Worm (Caenorhabditis elegans) whole organism, L2 larva: ENCODE measurements around the gene str-78.

Source experiments
- F13H6.1 ChIP-seq: sonication (generic microtip); optimal IDR thresholded peaks from 2 replicates; lab custom pipeline; 2016; ENCODE audit warnings: missing genetic modification characterization, missing compliant biosample characterization
- R02D3.7 ChIP-seq: fragments of 150-350 bp; optimal IDR thresholded peaks from 2 replicates; lab custom pipeline; 2014; ENCODE audit warnings: missing biosample characterization, missing genetic modification characterization
- Y55F3AM.14 ChIP-seq: fragments of 200-800 bp; sonication (Bioruptor generic); optimal IDR thresholded peaks from 2 replicates; lab custom pipeline; 2018; ENCODE audit warnings: mild to moderate bottlenecking, missing genetic modification characterization, missing compliant biosample characterization
- alr-1 ChIP-seq: fragments of 150-350 bp; optimal IDR thresholded peaks from 2 replicates; lab custom pipeline; 2014; ENCODE audit warnings: missing biosample characterization, missing genetic modification characterization
- blmp-1 ChIP-seq: sonication (generic microtip); optimal IDR thresholded peaks from 2 replicates; lab custom pipeline; 2017; ENCODE audit warnings: missing genetic modification characterization, mild to moderate bottlenecking, missing compliant biosample characterization, antibody characterized with exemption, moderate library complexity; ENCODE audit not compliant: insufficient read depth
- ceh-82 ChIP-seq: fragments of 150-350 bp; optimal IDR thresholded peaks from 2 replicates; lab custom pipeline; 2014; ENCODE audit warnings: missing biosample characterization, missing genetic modification characterization
- dmd-4 ChIP-seq: sonication (generic microtip); optimal IDR thresholded peaks from 2 replicates; lab custom pipeline; 2017; ENCODE audit warnings: missing biosample characterization, missing genetic modification characterization
- egl-27 ChIP-seq: sonication (generic microtip); optimal IDR thresholded peaks from 3 replicates; lab custom pipeline; 2017; ENCODE audit warnings: missing biosample characterization, missing genetic modification reagents, missing genetic modification characterization
- elt-1 ChIP-seq: fragments of 150-350 bp; optimal IDR thresholded peaks from 2 replicates; lab custom pipeline; 2014; ENCODE audit warnings: missing biosample characterization, missing genetic modification characterization
- elt-3 ChIP-seq: sonication (generic microtip); optimal IDR thresholded peaks from 2 replicates; lab custom pipeline; 2017; ENCODE audit warnings: missing biosample characterization, missing genetic modification characterization
- fos-1 ChIP-seq: fragments of 150-350 bp; optimal IDR thresholded peaks from 2 replicates; lab custom pipeline; 2014; ENCODE audit warnings: missing biosample characterization, missing genetic modification characterization
- gmeb-1 ChIP-seq: fragments of 150-350 bp; optimal IDR thresholded peaks from 2 replicates; lab custom pipeline; 2014; ENCODE audit warnings: missing biosample characterization, missing genetic modification characterization
- lin-11 ChIP-seq: fragments of 150-350 bp; sonication (generic microtip); optimal IDR thresholded peaks from 2 replicates; lab custom pipeline; 2014; ENCODE audit warnings: missing biosample characterization, missing genetic modification characterization, inconsistent platforms, mixed read lengths
- lin-13 ChIP-seq: fragments of 150-350 bp; optimal IDR thresholded peaks from 2 replicates; lab custom pipeline; 2014; ENCODE audit warnings: missing biosample characterization, missing genetic modification reagents, missing genetic modification characterization
- lsy-2 ChIP-seq, 2 experiments: fragments of 150-350 bp in 1 of 2; sonication (generic microtip) in 1 of 2; optimal IDR thresholded peaks; 2 replicates each; lab custom pipeline; 2014 to 2017; ENCODE audit warnings: missing biosample characterization in 2 of 2, missing genetic modification characterization in 2 of 2
- mbf-1 ChIP-seq: sonication (generic microtip); optimal IDR thresholded peaks from 2 replicates; lab custom pipeline; 2017; ENCODE audit warnings: missing biosample characterization, missing genetic modification characterization
- mdl-1 ChIP-seq, 2 experiments: fragments of 150-350 bp in 1 of 2; sonication (generic microtip) in 1 of 2; optimal IDR thresholded peaks; 2 replicates each; lab custom pipeline; 2017; ENCODE audit warnings: missing biosample characterization in 2 of 2, missing genetic modification characterization in 2 of 2
- nhr-10 ChIP-seq: sonication (generic microtip); optimal IDR thresholded peaks from 2 replicates; lab custom pipeline; 2017; ENCODE audit warnings: missing biosample characterization, missing genetic modification characterization
- nhr-12 ChIP-seq: fragments of 150-350 bp; optimal IDR thresholded peaks from 2 replicates; lab custom pipeline; 2014; ENCODE audit warnings: missing biosample characterization, missing genetic modification characterization
- nhr-129 ChIP-seq: fragments of 150-350 bp; optimal IDR thresholded peaks from 2 replicates; lab custom pipeline; 2014; ENCODE audit warnings: missing biosample characterization, missing genetic modification characterization
- nhr-23 ChIP-seq: fragments of 150-350 bp; optimal IDR thresholded peaks from 2 replicates; lab custom pipeline; 2014; ENCODE audit warnings: missing biosample characterization, missing genetic modification reagents, missing genetic modification characterization
- nhr-237 ChIP-seq: fragments of 150-350 bp; optimal IDR thresholded peaks from 2 replicates; lab custom pipeline; 2014; ENCODE audit warnings: missing biosample characterization, missing genetic modification characterization
- nhr-25 ChIP-seq: fragments of 150-350 bp; sonication (generic microtip); optimal IDR thresholded peaks from 3 replicates; lab custom pipeline; 2014; ENCODE audit warnings: missing biosample characterization, missing genetic modification characterization
- nhr-77 ChIP-seq: fragments of 150-350 bp; optimal IDR thresholded peaks from 2 replicates; lab custom pipeline; 2014; ENCODE audit warnings: missing biosample characterization, missing genetic modification characterization
- peb-1 ChIP-seq: fragments of 150-350 bp; optimal IDR thresholded peaks from 2 replicates; lab custom pipeline; 2014; ENCODE audit warnings: missing biosample characterization, missing genetic modification characterization
- skn-1 ChIP-seq: sonication (generic microtip); optimal IDR thresholded peaks from 2 replicates; lab custom pipeline; 2017; ENCODE audit warnings: missing biosample characterization, missing genetic modification characterization
- sma-3 ChIP-seq: sonication (generic microtip); optimal IDR thresholded peaks from 2 replicates; lab custom pipeline; 2016; ENCODE audit warnings: missing genetic modification reagents, missing genetic modification characterization, missing compliant biosample characterization
- sma-9 ChIP-seq, 2 experiments: fragments of 150-350 bp in 1 of 2; sonication (generic microtip) in 1 of 2; optimal IDR thresholded peaks; 2 replicates each; lab custom pipeline; 2014 to 2016; ENCODE audit warnings: missing genetic modification characterization in 2 of 2, mild to moderate bottlenecking in 1 of 2, missing biosample characterization in 1 of 2, missing compliant biosample characterization in 1 of 2, missing genetic modification reagents in 1 of 2, moderate library complexity in 1 of 2
- unc-55 ChIP-seq: fragments of 150-350 bp; sonication (generic microtip); optimal IDR thresholded peaks from 3 replicates; lab custom pipeline; 2014; ENCODE audit warnings: missing biosample characterization, missing genetic modification reagents, missing genetic modification characterization
- unc-62 ChIP-seq: fragments of 150-350 bp; optimal IDR thresholded peaks from 2 replicates; lab custom pipeline; 2014; ENCODE audit warnings: missing biosample characterization, missing genetic modification reagents, missing genetic modification characterization
- zag-1 ChIP-seq: fragments of 150-350 bp; optimal IDR thresholded peaks from 2 replicates; lab custom pipeline; 2014; ENCODE audit warnings: missing biosample characterization, missing genetic modification characterization
- ztf-1 ChIP-seq: fragments of 200-800 bp; sonication (Bioruptor generic); conservative IDR thresholded peaks from 2 replicates; pipeline ENCODE4 v1.3.6; 2022; ENCODE audit warnings: missing genetic modification characterization, missing compliant biosample characterization
- ztf-11 ChIP-seq: sonication (generic microtip); optimal IDR thresholded peaks from 2 replicates; lab custom pipeline; 2017; ENCODE audit warnings: missing biosample characterization, missing genetic modification characterization
- ztf-4 ChIP-seq: fragments of 150-350 bp; optimal IDR thresholded peaks from 2 replicates; lab custom pipeline; 2014; ENCODE audit warnings: missing biosample characterization, missing genetic modification characterization

str-78 gene

ce11 chrIV:15114324-15114723 is 32.7 kb downstream of the str-78 start, which contains the start of gene M199.135:
Gene M199.135 (plus strand): TSS chrIV:15114624.
- TF ChIP-seq unc-62 (GFP tag; lab: Kevin White, UChicago): no peak
- no peak for TF ChIP-seq nhr-12 (tag; lab: Kevin White, UChicago)
- no peak for TF ChIP-seq zag-1 (tag; lab: Kevin White, UChicago)
- no peak for TF ChIP-seq ztf-11 (tag; lab: Kevin White, UChicago)
- no peak for TF ChIP-seq fos-1 (tag; lab: Kevin White, UChicago)
- no peak for TF ChIP-seq ceh-82 (tag; lab: Kevin White, UChicago)
- TF ChIP-seq dmd-4: no peak
- TF ChIP-seq blmp-1 (tag; lab: Kevin White, UChicago): no peak
- TF ChIP-seq elt-3 (tag; lab: Kevin White, UChicago): no peak
- TF ChIP-seq F13H6.1: no peak

ce11 chrIV:15113117-15113516 is 33.9 kb downstream of the str-78 start, which contains the start of gene M199.134:
Gene M199.134 (minus strand): TSS chrIV:15113217.
- no peak for TF ChIP-seq ztf-11 (tag; lab: Kevin White, UChicago)
- TF ChIP-seq F13H6.1: no peak

- TF ChIP-seq lsy-2 (tag; optimal IDR thresholded peaks at IDR 0.05; lab: Kevin White, UChicago) (no peak), ztf-4 (no peak), nhr-23 (tag; lab: Kevin White, UChicago) (no peak), zag-1 (tag; lab: Kevin White, UChicago) (no peak), egl-27 (tag; lab: Kevin White, UChicago) (no peak), nhr-237 (tag; lab: Kevin White, UChicago) (no peak), Y55F3AM.14 (no peak), peb-1 (no peak), alr-1 (tag; lab: Kevin White, UChicago) (no peak)
Observed at ce11 chrIV:15108475-15108874, 38.5 kb downstream of the str-78 start, which contains the start of gene M199.2. Gene M199.2 (plus strand): TSS chrIV:15108775.

ce11 chrIV:15107218-15107617 is 39.8 kb downstream of the str-78 start:
- TF ChIP-seq nhr-10 (tag; lab: Kevin White, UChicago): no peak
- no peak for TF ChIP-seq F13H6.1
- TF ChIP-seq zag-1 (tag; lab: Kevin White, UChicago): no peak
- TF ChIP-seq egl-27 (tag; lab: Kevin White, UChicago): no peak
- no peak for TF ChIP-seq nhr-77 (tag; lab: Kevin White, UChicago)
- no peak for TF ChIP-seq elt-1 (tag; lab: Kevin White, UChicago)
- TF ChIP-seq lin-13 (GFP tag; lab: Kevin White, UChicago): peak; percentile 53
- no peak for TF ChIP-seq R02D3.7
- TF ChIP-seq ztf-1: no peak
- no peak for TF ChIP-seq lin-11
- peak; percentile 7 for TF ChIP-seq nhr-129 (tag; lab: Kevin White, UChicago)
- TF ChIP-seq elt-3 (tag; lab: Kevin White, UChicago): no peak
- TF ChIP-seq ztf-4: no peak
- TF ChIP-seq gmeb-1 (tag; lab: Kevin White, UChicago): peak; percentile 15
- no peak for TF ChIP-seq skn-1
- TF ChIP-seq, all 48 proteins: peak for 3

- TF ChIP-seq lin-13 (GFP tag; lab: Kevin White, UChicago) (no peak), lin-11 (no peak), unc-55 (GFP tag; lab: Kevin White, UChicago) (no peak), egl-27 (tag; lab: Kevin White, UChicago) (no peak)
Observed at ce11 chrIV:15103224-15103679, 43.8 kb downstream of the str-78 start, which contains the start of gene srt-44. Gene srt-44 (plus strand): TSS chrIV:15103629.

ce11 chrIV:15098294-15098693 is 48.7 kb downstream of the str-78 start, which contains the start of gene srt-49:
Gene srt-49 (minus strand): TSS chrIV:15098394.
- no peak for TF ChIP-seq mdl-1 (tag; optimal IDR thresholded peaks at IDR 0.05; lab: Kevin White, UChicago)
- TF ChIP-seq mbf-1 (tag; lab: Kevin White, UChicago): no peak
- TF ChIP-seq peb-1: no peak
- TF ChIP-seq elt-1 (tag; lab: Kevin White, UChicago): no peak
- TF ChIP-seq nhr-237 (tag; lab: Kevin White, UChicago): no peak
- TF ChIP-seq nhr-25: no peak
- no peak for TF ChIP-seq sma-3
- no peak for TF ChIP-seq zag-1 (tag; lab: Kevin White, UChicago)
- no peak for TF ChIP-seq elt-3 (tag; lab: Kevin White, UChicago)
- no peak for TF ChIP-seq sma-9 (GFP tag; optimal IDR thresholded peaks at IDR 0.05; lab: Kevin White, UChicago)
- TF ChIP-seq sma-9 (tag; optimal IDR thresholded peaks at IDR 0.05; lab: Kevin White, UChicago): no peak
